Worm (Caenorhabditis elegans) whole organism, late embryonic: ENCODE measurements around the gene dpy-18.

Experiments
- C38D4.7 ChIP-seq: fragments of 200-800 bp; sonication (Bioruptor generic); optimal IDR thresholded peaks from 2 replicates; lab custom pipeline; 2018; ENCODE audit warnings: mild to moderate bottlenecking, missing genetic modification characterization, moderate library complexity, missing compliant biosample characterization
- F13H6.1 ChIP-seq: sonication (generic microtip); optimal IDR thresholded peaks from 2 replicates; lab custom pipeline; 2016; ENCODE audit warnings: missing genetic modification characterization, missing compliant biosample characterization
- Y22D7AL.16 ChIP-seq: sonication (generic microtip); optimal IDR thresholded peaks from 2 replicates; lab custom pipeline; 2016; ENCODE audit warnings: missing genetic modification characterization, missing compliant biosample characterization
- ahr-1 ChIP-seq: sonication (generic microtip); optimal IDR thresholded peaks from 2 replicates; lab custom pipeline; 2016; ENCODE audit warnings: missing genetic modification characterization, missing compliant biosample characterization
- ama-1 ChIP-seq: fragments of 150-350 bp; optimal IDR thresholded peaks from 2 replicates; lab custom pipeline; 2014
- ceh-14 ChIP-seq: sonication (generic microtip); optimal IDR thresholded peaks from 2 replicates; lab custom pipeline; 2016; ENCODE audit warnings: missing genotype, missing genetic modification characterization, missing compliant biosample characterization
- ceh-2 ChIP-seq: sonication (generic microtip); optimal IDR thresholded peaks from 2 replicates; lab custom pipeline; 2016; ENCODE audit warnings: missing genotype, missing genetic modification characterization, missing compliant biosample characterization
- ceh-24 ChIP-seq: sonication (generic microtip); optimal IDR thresholded peaks from 2 replicates; lab custom pipeline; 2016; ENCODE audit warnings: mild to moderate bottlenecking, missing genetic modification characterization, missing compliant biosample characterization
- ceh-31 ChIP-seq: sonication (generic microtip); optimal IDR thresholded peaks from 2 replicates; lab custom pipeline; 2016; ENCODE audit warnings: missing genetic modification characterization, missing compliant biosample characterization
- ceh-6 ChIP-seq: fragments of 200-800 bp; sonication (Bioruptor generic); optimal IDR thresholded peaks from 2 replicates; lab custom pipeline; 2018; ENCODE audit warnings: mild to moderate bottlenecking, missing genetic modification characterization, missing compliant biosample characterization
- dve-1 ChIP-seq: sonication (generic microtip); optimal IDR thresholded peaks from 2 replicates; lab custom pipeline; 2017; ENCODE audit warnings: antibody characterized with exemption, mild to moderate bottlenecking, missing genetic modification characterization, missing compliant biosample characterization
- elt-2 ChIP-seq: sonication (generic microtip); optimal IDR thresholded peaks from 2 replicates; lab custom pipeline; 2016; ENCODE audit warnings: missing genetic modification reagents, missing genetic modification characterization, missing compliant biosample characterization
- elt-4 ChIP-seq: sonication (generic microtip); optimal IDR thresholded peaks from 2 replicates; lab custom pipeline; 2016; ENCODE audit warnings: missing genetic modification characterization, missing compliant biosample characterization
- fax-1 ChIP-seq: sonication (generic microtip); optimal IDR thresholded peaks from 2 replicates; lab custom pipeline; 2016; ENCODE audit warnings: missing genotype, missing genetic modification characterization, missing compliant biosample characterization
- fkh-10 ChIP-seq: fragments of 150-350 bp; optimal IDR thresholded peaks from 2 replicates; lab custom pipeline; 2014; ENCODE audit warnings: missing biosample characterization, missing genetic modification reagents, missing genetic modification characterization
- fkh-6 ChIP-seq: sonication (generic microtip); optimal IDR thresholded peaks from 2 replicates; lab custom pipeline; 2016; ENCODE audit warnings: missing genetic modification characterization, missing compliant biosample characterization
- hlh-13 ChIP-seq: fragments of 200-800 bp; sonication (Bioruptor generic); optimal IDR thresholded peaks from 2 replicates; lab custom pipeline; 2018; ENCODE audit warnings: mild to moderate bottlenecking, missing genetic modification characterization, missing compliant biosample characterization
- hlh-15 ChIP-seq: sonication (generic microtip); optimal IDR thresholded peaks from 2 replicates; lab custom pipeline; 2016; ENCODE audit warnings: missing genetic modification characterization, missing compliant biosample characterization
- hlh-30 ChIP-seq: sonication (generic microtip); optimal IDR thresholded peaks from 2 replicates; lab custom pipeline; 2017; ENCODE audit warnings: antibody characterized with exemption, missing genetic modification characterization, missing compliant biosample characterization; ENCODE audit not compliant: insufficient read depth
- hlh-6 ChIP-seq: sonication (generic microtip); optimal IDR thresholded peaks from 2 replicates; lab custom pipeline; 2016; ENCODE audit warnings: missing genotype, missing genetic modification characterization, missing compliant biosample characterization
- lim-6 ChIP-seq: sonication (generic microtip); optimal IDR thresholded peaks from 2 replicates; lab custom pipeline; 2016; ENCODE audit warnings: missing genetic modification characterization, missing compliant biosample characterization
- lin-11 ChIP-seq: fragments of 200-800 bp; sonication (Bioruptor generic); optimal IDR thresholded peaks from 2 replicates; lab custom pipeline; 2018; ENCODE audit warnings: mild to moderate bottlenecking, missing genetic modification characterization, missing compliant biosample characterization
- madf-2 ChIP-seq: sonication (generic microtip); optimal IDR thresholded peaks from 2 replicates; lab custom pipeline; 2017; ENCODE audit warnings: missing genetic modification characterization, missing compliant biosample characterization
- nfya-1 ChIP-seq: sonication (generic microtip); optimal IDR thresholded peaks from 2 replicates; lab custom pipeline; 2017; ENCODE audit warnings: missing genetic modification characterization, mild to moderate bottlenecking, missing compliant biosample characterization, antibody characterized with exemption, moderate library complexity
- odd-2 ChIP-seq: sonication (generic microtip); optimal IDR thresholded peaks from 2 replicates; lab custom pipeline; 2017; ENCODE audit warnings: antibody characterized with exemption, mild to moderate bottlenecking, missing genetic modification characterization, missing compliant biosample characterization
- ref-2 ChIP-seq: sonication (generic microtip); optimal IDR thresholded peaks from 2 replicates; lab custom pipeline; 2016; ENCODE audit warnings: missing genetic modification characterization, missing compliant biosample characterization
- sdc-2 ChIP-seq: sonication (generic microtip); optimal IDR thresholded peaks from 2 replicates; lab custom pipeline; 2016; ENCODE audit warnings: missing genotype, missing genetic modification characterization, missing compliant biosample characterization
- sox-4 ChIP-seq: sonication (generic microtip); optimal IDR thresholded peaks from 2 replicates; lab custom pipeline; 2017; ENCODE audit warnings: mild to moderate bottlenecking, missing genetic modification characterization, inconsistent platforms, missing compliant biosample characterization
- syd-9 ChIP-seq: sonication (generic microtip); optimal IDR thresholded peaks from 2 replicates; lab custom pipeline; 2016; ENCODE audit warnings: mild to moderate bottlenecking, missing genetic modification characterization, moderate library complexity, missing compliant biosample characterization
- unc-42 ChIP-seq: sonication (generic microtip); optimal IDR thresholded peaks from 2 replicates; lab custom pipeline; 2016; ENCODE audit warnings: missing genotype, missing genetic modification characterization, missing compliant biosample characterization
- unc-55 ChIP-seq: sonication (generic microtip); optimal IDR thresholded peaks from 2 replicates; lab custom pipeline; 2017; ENCODE audit warnings: missing biosample characterization, missing genetic modification reagents, missing genetic modification characterization
- zip-5 ChIP-seq: sonication (generic microtip); optimal IDR thresholded peaks from 2 replicates; lab custom pipeline; 2016; ENCODE audit warnings: missing genetic modification characterization, missing compliant biosample characterization

The dpy-18 gene

ce11 chrIII:11361394-11361793 is 16.4 kb downstream of the dpy-18 start:
- TF ChIP-seq ceh-6 (GFP tag; lab: Kevin White, UChicago) = no peak

ce11 chrIII:11360156-11360555 is 17.6 kb downstream of the dpy-18 start, which contains the start of gene T28D6.4:
Gene T28D6.4 (plus strand): TSS chrIII:11360456.
- no peak for TF ChIP-seq odd-2 (tag; lab: Kevin White, UChicago)
- TF ChIP-seq elt-2 (tag; lab: Kevin White, UChicago) = no peak
- TF ChIP-seq elt-4 (tag; lab: Kevin White, UChicago) = no peak
- TF ChIP-seq, all 69 proteins: peak for 0

ce11 chrIII:11359422-11359821 is 18.4 kb downstream of the dpy-18 start:
- TF ChIP-seq ceh-14 (tag; lab: Kevin White, UChicago) (peak; percentile 52), F13H6.1 (tag; lab: Kevin White, UChicago) (no peak), unc-42 (peak; percentile 34)
- TF ChIP-seq, all 69 proteins: peak for 2

- TF ChIP-seq unc-42 (peak; percentile 92), ceh-24 (no peak)
These were observed 19.5 kb downstream of the dpy-18 start for ce11 chrIII:11358273-11358672.

- TF ChIP-seq elt-2 (tag; lab: Kevin White, UChicago) = peak; percentile 71
- TF ChIP-seq hlh-13 (GFP tag; lab: Kevin White, UChicago) = no peak
These were observed 20.4 kb downstream of the dpy-18 start for ce11 chrIII:11357418-11357817.

ce11 chrIII:11355758-11356323 is 21.9 kb downstream of the dpy-18 start:
- TF ChIP-seq fkh-10 (GFP tag; lab: Kevin White, UChicago) = no peak
- peak; percentile 8 for TF ChIP-seq unc-55 (GFP tag; lab: Kevin White, UChicago)
- peak; percentile 36 for TF ChIP-seq sox-4 (tag; lab: Kevin White, UChicago)
- TF ChIP-seq ceh-2 (tag; lab: Kevin White, UChicago) = no peak

- TF ChIP-seq unc-42 (peak; percentile 87), hlh-30 (tag; lab: Kevin White, UChicago) (no peak), ceh-31 (tag; lab: Kevin White, UChicago) (peak; percentile 49), dve-1 (tag; lab: Kevin White, UChicago) (peak; percentile 1), elt-2 (tag; lab: Kevin White, UChicago) (peak; percentile 1), ceh-6 (GFP tag; lab: Kevin White, UChicago) (peak; percentile 33), hlh-13 (GFP tag; lab: Kevin White, UChicago) (no peak)
- TF ChIP-seq, all 69 proteins: peak for 5
These were observed 24.3 kb downstream of the dpy-18 start for ce11 chrIII:11353499-11353898.

ce11 chrIII:11352840-11353239 is 24.9 kb downstream of the dpy-18 start:
- TF ChIP-seq hlh-30 (tag; lab: Kevin White, UChicago) (peak; percentile 5), hlh-6 (tag; lab: Kevin White, UChicago) (no peak), ahr-1 (no peak), ref-2 (tag; lab: Kevin White, UChicago) (no peak)

ce11 chrIII:11350107-11350826 is 27.5 kb downstream of the dpy-18 start:
- TF ChIP-seq elt-2 (tag; lab: Kevin White, UChicago) (peak; percentile 16), fax-1 (tag; lab: Kevin White, UChicago) (no peak)

- TF ChIP-seq nfya-1 (tag; lab: Kevin White, UChicago) (no peak), fkh-10 (GFP tag; lab: Kevin White, UChicago) (no peak), syd-9 (no peak), sdc-2 (no peak), dve-1 (tag; lab: Kevin White, UChicago) (no peak), ceh-24 (no peak), Y22D7AL.16 (no peak), madf-2 (tag; lab: Kevin White, UChicago) (no peak), fkh-6 (no peak), lim-6 (tag; lab: Kevin White, UChicago) (no peak), C38D4.7 (no peak), lin-11 (tag; lab: Kevin White, UChicago) (no peak), ama-1 (no peak), zip-5 (no peak), hlh-15 (tag; lab: Kevin White, UChicago) (no peak)
These were observed 31.4 kb downstream of the dpy-18 start, which contains the start of gene T28D6.7 for ce11 chrIII:11346383-11346782. Gene T28D6.7 (minus strand): TSS chrIII:11346483.
